Fruit fly (Drosophila melanogaster) whole organism, embryonic: ENCODE measurements around the gene Idh3a.
A peak's percentile ranks its signal among the peaks of the same experiment; 100 is the strongest.

Experiments
- Ada2b ChIP-seq: fragments of 200-800 bp; sonication (Bioruptor generic); IDR thresholded peaks from 2 replicates; pipeline ENCODE4 v1.3.6; 2022; ENCODE audit warnings: missing biosample characterization, missing genetic modification characterization
- Atf6 ChIP-seq: fragments of 200-800 bp; sonication (Bioruptor generic); IDR thresholded peaks from 2 replicates; pipeline ENCODE4 v1.3.6; 2022; ENCODE audit warnings: missing biosample characterization, missing genetic modification characterization
- CG10543 ChIP-seq: fragments of 200-800 bp; sonication (Bioruptor generic); optimal IDR thresholded peaks from 3 replicates; lab custom pipeline; 2017; ENCODE audit warnings: missing biosample characterization, mild to moderate bottlenecking, missing genetic modification characterization, moderate library complexity
- CG15696 ChIP-seq: fragments of 200-800 bp; sonication (Bioruptor generic); optimal IDR thresholded peaks from 2 replicates; lab custom pipeline; 2019; ENCODE audit warnings: missing biosample characterization, mild to moderate bottlenecking, missing genetic modification characterization, moderate library complexity
- CG16863 ChIP-seq: fragments of 200-800 bp; sonication (Bioruptor generic); optimal IDR thresholded peaks from 3 replicates; lab custom pipeline; 2016; ENCODE audit warnings: missing biosample characterization, missing genetic modification characterization
- CG17568 ChIP-seq: fragments of 200-800 bp; sonication (Bioruptor generic); optimal IDR thresholded peaks from 2 replicates; lab custom pipeline; 2018; ENCODE audit warnings: missing biosample characterization, mild to moderate bottlenecking, missing genetic modification characterization, moderate library complexity
- CG18011 ChIP-seq: fragments of 200-800 bp; sonication (Bioruptor generic); optimal IDR thresholded peaks from 2 replicates; lab custom pipeline; 2017; ENCODE audit warnings: missing biosample characterization, missing genetic modification characterization, mild to moderate bottlenecking, moderate library complexity, missing genotype
- CG2202 ChIP-seq: fragments of 200-800 bp; sonication (Bioruptor generic); optimal IDR thresholded peaks from 2 replicates; lab custom pipeline; 2018; ENCODE audit warnings: missing biosample characterization, mild to moderate bottlenecking, missing genetic modification characterization
- CG32532 ChIP-seq: fragments of 200-800 bp; sonication (Bioruptor generic); IDR thresholded peaks from 2 replicates; pipeline ENCODE4 v1.3.6; 2022; ENCODE audit warnings: missing biosample characterization, missing genetic modification characterization
- CG3281 ChIP-seq: fragments of 200-800 bp; sonication (Bioruptor generic); optimal IDR thresholded peaks from 3 replicates; lab custom pipeline; 2017; ENCODE audit warnings: missing biosample characterization, mild to moderate bottlenecking, missing genetic modification characterization
- CG3847 ChIP-seq: fragments of 200-800 bp; sonication (Bioruptor generic); IDR thresholded peaks from 2 replicates; pipeline ENCODE4 v1.3.6; 2022; ENCODE audit warnings: missing biosample characterization, missing genetic modification characterization
- CG4360 ChIP-seq: fragments of 200-800 bp; sonication (Bioruptor generic); IDR thresholded peaks from 2 replicates; pipeline ENCODE4 v1.3.6; 2022; ENCODE audit warnings: missing biosample characterization, missing genetic modification characterization
- CG4424 ChIP-seq: fragments of 200-800 bp; sonication (Bioruptor generic); optimal IDR thresholded peaks from 3 replicates; lab custom pipeline; 2016; ENCODE audit warnings: missing biosample characterization, missing genetic modification characterization
- CG5245 ChIP-seq: fragments of 200-800 bp; sonication (Bioruptor generic); optimal IDR thresholded peaks from 3 replicates; lab custom pipeline; 2016; ENCODE audit warnings: missing biosample characterization, missing genetic modification characterization
- CG6254 ChIP-seq: fragments of 200-800 bp; sonication (Bioruptor generic); optimal IDR thresholded peaks from 3 replicates; lab custom pipeline; 2017; ENCODE audit warnings: mild to moderate bottlenecking, missing biosample characterization, missing genetic modification reagents, missing genetic modification characterization
- CG6683 ChIP-seq: fragments of 200-800 bp; sonication (Bioruptor generic); optimal IDR thresholded peaks from 2 replicates; lab custom pipeline; 2017; ENCODE audit warnings: missing biosample characterization, mild to moderate bottlenecking, missing genetic modification characterization, missing genetic modification reagents
- CG8924 ChIP-seq: fragments of 200-800 bp; optimal IDR thresholded peaks from 3 replicates; lab custom pipeline; 2019; ENCODE audit warnings: missing biosample characterization, mild to moderate bottlenecking, missing genetic modification characterization, moderate library complexity
- CHES-1-like ChIP-seq: fragments of 200-800 bp; sonication (Bioruptor generic); optimal IDR thresholded peaks from 2 replicates; lab custom pipeline; 2016; ENCODE audit warnings: missing biosample characterization, missing genetic modification characterization
- Dbx ChIP-seq: fragments of 200-800 bp; sonication (Bioruptor generic); IDR thresholded peaks from 3 replicates; pipeline ENCODE4 v1.3.6; 2022; ENCODE audit warnings: missing biosample characterization, missing genetic modification characterization
- Dip3 ChIP-seq: fragments of 200-800 bp; sonication (Bioruptor generic); optimal IDR thresholded peaks from 3 replicates; lab custom pipeline; 2016; ENCODE audit warnings: missing biosample characterization, missing genetic modification characterization
- Dll ChIP-seq: fragments of 200-800 bp; sonication (Bioruptor generic); IDR thresholded peaks from 4 replicates; pipeline ENCODE4 v1.3.6; 2022; ENCODE audit warnings: missing biosample characterization, missing genetic modification characterization; ENCODE audit not compliant: partially characterized antibody
- Dp ChIP-seq: fragments of 200-800 bp; sonication (Bioruptor generic); optimal IDR thresholded peaks from 2 replicates; lab custom pipeline; 2018; ENCODE audit warnings: missing biosample characterization, mild to moderate bottlenecking, missing genetic modification characterization, moderate library complexity
- E2f1 ChIP-seq: fragments of 200-800 bp; sonication (Bioruptor generic); IDR thresholded peaks from 2 replicates; pipeline ENCODE4 v1.3.6; 2022; ENCODE audit warnings: missing biosample characterization, missing genetic modification characterization
- Gug ChIP-seq: fragments of 200-800 bp; sonication (Bioruptor generic); IDR thresholded peaks from 4 replicates; pipeline ENCODE4 v1.3.6; 2022; ENCODE audit warnings: missing biosample characterization, missing genetic modification characterization
- HmgD ChIP-seq: fragments of 200-800 bp; sonication (Bioruptor generic); optimal IDR thresholded peaks from 3 replicates; lab custom pipeline; 2016; ENCODE audit warnings: missing biosample characterization, missing genetic modification characterization
- Mad ChIP-seq: fragments of 200-800 bp; sonication (Bioruptor generic); optimal IDR thresholded peaks from 2 replicates; lab custom pipeline; 2016; ENCODE audit warnings: missing biosample characterization, missing genetic modification characterization
- Myb ChIP-seq: fragments of 200-800 bp; sonication (Bioruptor generic); optimal IDR thresholded peaks from 2 replicates; lab custom pipeline; 2016; ENCODE audit warnings: missing biosample characterization, missing genetic modification characterization
- NC2β ChIP-seq: fragments of 200-800 bp; sonication (Bioruptor generic); optimal IDR thresholded peaks from 2 replicates; lab custom pipeline; 2016; ENCODE audit warnings: missing biosample characterization, missing genetic modification characterization
- Side ChIP-seq: fragments of 200-800 bp; sonication (Bioruptor generic); optimal IDR thresholded peaks from 2 replicates; lab custom pipeline; 2016; ENCODE audit warnings: missing biosample characterization, missing genetic modification characterization
- Six4 ChIP-seq: fragments of 200-800 bp; sonication (Bioruptor generic); optimal IDR thresholded peaks from 2 replicates; lab custom pipeline; 2016; ENCODE audit warnings: missing biosample characterization, missing genetic modification characterization
- az2 ChIP-seq: fragments of 200-800 bp; sonication (Bioruptor generic); optimal IDR thresholded peaks from 3 replicates; lab custom pipeline; 2016; ENCODE audit warnings: missing biosample characterization, missing genetic modification characterization
- da ChIP-seq: fragments of 200-800 bp; sonication (Bioruptor generic); optimal IDR thresholded peaks from 2 replicates; lab custom pipeline; 2016; ENCODE audit warnings: missing biosample characterization, missing genetic modification characterization
- emc ChIP-seq: fragments of 200-800 bp; sonication (Bioruptor generic); optimal IDR thresholded peaks from 2 replicates; lab custom pipeline; 2016; ENCODE audit warnings: missing biosample characterization, missing genetic modification characterization
- en ChIP-seq: fragments of 200-800 bp; sonication (Bioruptor generic); optimal IDR thresholded peaks from 2 replicates; lab custom pipeline; 2016; ENCODE audit warnings: missing biosample characterization, missing genetic modification characterization
- exex ChIP-seq: fragments of 200-800 bp; sonication (Bioruptor generic); optimal IDR thresholded peaks from 4 replicates; lab custom pipeline; 2018; ENCODE audit warnings: missing biosample characterization, mild to moderate bottlenecking, missing genetic modification characterization, moderate library complexity
- fu2 ChIP-seq: fragments of 200-800 bp; sonication (Bioruptor generic); optimal IDR thresholded peaks from 2 replicates; lab custom pipeline; 2016; ENCODE audit warnings: missing biosample characterization, missing genetic modification characterization
- gfzf ChIP-seq: fragments of 200-800 bp; sonication (Bioruptor generic); optimal IDR thresholded peaks from 2 replicates; lab custom pipeline; 2016; ENCODE audit warnings: missing biosample characterization, mild to moderate bottlenecking, missing genetic modification characterization, moderate library complexity
- her ChIP-seq: fragments of 200-800 bp; sonication (Bioruptor generic); optimal IDR thresholded peaks from 2 replicates; lab custom pipeline; 2016; ENCODE audit warnings: missing biosample characterization, missing genetic modification characterization
- mld ChIP-seq: fragments of 200-800 bp; sonication (Bioruptor generic); IDR thresholded peaks from 3 replicates; pipeline ENCODE4 v1.3.6; 2022; ENCODE audit warnings: missing biosample characterization, missing genetic modification characterization; ENCODE audit not compliant: partially characterized antibody
- oc ChIP-seq: fragments of 200-800 bp; sonication (Bioruptor generic); optimal IDR thresholded peaks from 2 replicates; lab custom pipeline; 2018; ENCODE audit warnings: missing biosample characterization, mild to moderate bottlenecking, missing genetic modification characterization, moderate library complexity
- p53 ChIP-seq: fragments of 200-800 bp; sonication (Bioruptor generic); optimal IDR thresholded peaks from 2 replicates; lab custom pipeline; 2016; ENCODE audit warnings: missing biosample characterization, missing genetic modification characterization
- scrt ChIP-seq: fragments of 200-800 bp; sonication (Bioruptor generic); optimal IDR thresholded peaks from 2 replicates; lab custom pipeline; 2018; ENCODE audit warnings: missing biosample characterization, mild to moderate bottlenecking, missing genetic modification characterization, moderate library complexity
- sna ChIP-seq: fragments of 200-800 bp; sonication (Bioruptor generic); IDR thresholded peaks from 2 replicates; pipeline ENCODE4 v1.3.6; 2022; ENCODE audit warnings: missing biosample characterization, missing genetic modification characterization; ENCODE audit not compliant: partially characterized antibody
- tin ChIP-seq: fragments of 200-800 bp; sonication (Bioruptor generic); optimal IDR thresholded peaks from 3 replicates; lab custom pipeline; 2016; ENCODE audit warnings: missing biosample characterization, missing genetic modification characterization
- ttk ChIP-seq: fragments of 200-800 bp; sonication (Bioruptor generic); IDR thresholded peaks from 2 replicates; pipeline ENCODE4 v2.1.2; 2022; ENCODE audit warnings: missing biosample characterization, missing genetic modification characterization
- vvl ChIP-seq: fragments of 200-800 bp; sonication (Bioruptor generic); IDR thresholded peaks from 2 replicates; pipeline ENCODE4 v1.3.6; 2022; ENCODE audit warnings: missing biosample characterization, missing genetic modification characterization
- zen2 ChIP-seq: fragments of 200-800 bp; sonication (Bioruptor generic); IDR thresholded peaks from 3 replicates; pipeline ENCODE4 v1.3.6; 2022; ENCODE audit warnings: missing biosample characterization, missing genetic modification characterization; ENCODE audit not compliant: partially characterized antibody
- zf30C ChIP-seq: fragments of 200-800 bp; sonication (Bioruptor generic); optimal IDR thresholded peaks from 3 replicates; lab custom pipeline; 2018; ENCODE audit warnings: missing biosample characterization, mild to moderate bottlenecking, missing genetic modification characterization

The Idh3a gene

DNA sequence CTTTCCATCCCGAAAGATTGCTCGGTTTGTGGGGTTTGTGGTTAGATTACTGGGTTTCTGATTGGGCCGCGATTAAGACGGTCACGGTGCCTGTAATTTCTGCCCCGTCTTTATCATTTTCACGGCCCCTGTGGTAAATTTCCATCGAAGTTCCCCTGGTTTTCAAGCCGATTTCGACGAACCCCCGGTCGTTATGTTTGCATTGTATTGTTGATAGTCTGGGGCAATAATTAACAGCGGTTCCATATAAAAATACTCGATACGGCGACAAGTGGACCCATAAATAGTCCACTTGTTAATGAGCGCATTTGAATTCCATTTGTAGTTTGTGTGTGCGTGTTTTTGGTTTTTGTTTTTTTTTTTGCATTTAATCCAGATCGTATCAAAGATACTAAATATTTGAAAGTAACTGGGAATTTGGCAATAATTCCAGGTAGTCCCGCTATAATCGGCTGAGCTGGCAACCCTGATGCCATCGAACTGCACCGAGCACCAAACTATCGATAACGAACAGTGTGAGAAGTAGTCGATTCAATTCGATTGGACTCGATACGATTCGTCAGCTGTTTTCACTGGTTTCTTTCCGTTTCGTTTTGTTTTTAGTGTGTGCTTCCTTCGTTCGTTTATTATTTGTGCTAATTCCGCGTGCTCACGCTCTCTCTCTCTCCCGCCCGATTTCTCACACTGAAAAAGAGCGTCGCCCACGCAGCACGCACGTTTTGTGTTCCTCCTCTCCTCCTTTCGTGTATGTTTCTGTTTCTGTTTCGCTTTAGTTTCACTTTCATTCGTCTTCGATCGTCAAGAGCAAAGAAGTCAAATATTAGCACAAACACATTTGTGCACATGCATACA, 16.1 kb downstream of the Idh3a start (continued):
- TF ChIP-seq HmgD (GFP tag; lab: Kevin White, UChicago) (peak; percentile 18), CG16863 (GFP tag; lab: Kevin White, UChicago) (peak; percentile 70), her (GFP tag; lab: Kevin White, UChicago) (peak; percentile 43), Myb (GFP tag; lab: Kevin White, UChicago) (peak; percentile 82), oc (no peak), da (GFP tag; lab: Kevin White, UChicago) (peak; percentile 17), Mad (GFP tag; lab: Kevin White, UChicago) (peak; percentile 7), CG15696 (tag; lab: Kevin White, UChicago) (no peak), scrt (GFP tag; lab: Kevin White, UChicago) (no peak), CG8924 (tag; lab: Kevin White, UChicago) (peak; percentile 39), CG6683 (GFP tag; lab: Kevin White, UChicago) (no peak), CG2202 (tag; lab: Kevin White, UChicago) (no peak), emc (GFP tag; lab: Kevin White, UChicago) (peak; percentile 22), mld (GFP tag; lab: Robert Waterston, UW) (peak; percentile 57; the same call in 1 of the 3 replicates), CG3281 (peak; percentile 36), zen2 (GFP tag; lab: Robert Waterston, UW) (peak; percentile 83), Dbx (GFP tag; lab: Robert Waterston, UW) (0 out of 3 replicates have a peak, but pooled peaks have one; percentile 13), Ada2b (0 out of 2 replicates have a peak, but pooled peaks have one; percentile 22), E2f1 (0 out of 2 replicates have a peak, but pooled peaks have one; percentile 29), CHES-1-like (GFP tag; lab: Kevin White, UChicago) (peak; percentile 66), fu2 (peak; percentile 11), CG10543 (GFP tag; lab: Kevin White, UChicago) (peak; percentile 50), CG6254 (peak; percentile 6), CG5245 (GFP tag; lab: Kevin White, UChicago) (no peak), CG32532 (peak; percentile 81), Side (peak; percentile 40), Dll (peak; percentile 84), CG3847 (peak; percentile 58), az2 (GFP tag; lab: Kevin White, UChicago) (no peak), sna (GFP tag; lab: Robert Waterston, UW) (peak; percentile 90), Six4 (GFP tag; lab: Kevin White, UChicago) (peak; percentile 17), NC2β (GFP tag; lab: Kevin White, UChicago) (peak; percentile 37), CG4424 (peak; percentile 6), vvl (peak; percentile 67), Dip3 (GFP tag; lab: Kevin White, UChicago) (peak; percentile 7), p53 (GFP tag; lab: Kevin White, UChicago) (peak; percentile 32), Dp (GFP tag; lab: Kevin White, UChicago) (peak; percentile 30), zf30C (GFP tag; lab: Kevin White, UChicago) (peak; percentile 20), CG17568 (GFP tag; lab: Kevin White, UChicago) (no peak), gfzf (peak; percentile 48), Atf6 (GFP tag; lab: Robert Waterston, UW) (0 out of 2 replicates have a peak, but pooled peaks have one; percentile 27), en (GFP tag; lab: Kevin White, UChicago) (no peak), CG18011 (GFP tag; lab: Kevin White, UChicago) (no peak), ttk (GFP tag; lab: Robert Waterston, UW) (0 out of 2 replicates have a peak, but pooled peaks have one; percentile 15), CG4360 (GFP tag; lab: Robert Waterston, UW) (no peak), exex (tag; lab: Kevin White, UChicago) (peak; percentile 76), Gug (GFP tag; lab: Robert Waterston, UW) (peak; percentile 13; the same call in 1 of the 4 replicates), tin (GFP tag; lab: Kevin White, UChicago) (peak; percentile 33)
